Worm (Caenorhabditis elegans) whole organism, midembryonic: ENCODE measurements around the gene R07E4.5.

Experiments used
- cog-1 ChIP-seq: sonication (generic microtip); optimal IDR thresholded peaks from 2 replicates; lab custom pipeline; 2016; ENCODE audit warnings: missing genetic modification characterization, missing compliant biosample characterization
- flt-1 ChIP-seq: fragments of 200-800 bp; sonication (Bioruptor generic); IDR thresholded peaks from 2 replicates; pipeline ENCODE4 v1.3.6; 2022; ENCODE audit warnings: missing genetic modification characterization, missing compliant biosample characterization
- klf-2 ChIP-seq: fragments of 200-800 bp; sonication (Bioruptor generic); conservative IDR thresholded peaks from 2 replicates; pipeline ENCODE4 v1.3.6; 2022; ENCODE audit warnings: missing genetic modification reagents, missing genetic modification characterization, missing compliant biosample characterization
- tab-1 ChIP-seq: fragments of 200-800 bp; sonication (Bioruptor generic); IDR thresholded peaks from 2 replicates; pipeline ENCODE4 v1.3.6; 2022; ENCODE audit warnings: missing genetic modification characterization, missing compliant biosample characterization
- ztf-23 ChIP-seq: fragments of 200-800 bp; sonication (Bioruptor generic); IDR thresholded peaks from 2 replicates; pipeline ENCODE4 v1.3.6; 2022; ENCODE audit warnings: missing genetic modification reagents, missing genetic modification characterization, missing compliant biosample characterization

DNA sequence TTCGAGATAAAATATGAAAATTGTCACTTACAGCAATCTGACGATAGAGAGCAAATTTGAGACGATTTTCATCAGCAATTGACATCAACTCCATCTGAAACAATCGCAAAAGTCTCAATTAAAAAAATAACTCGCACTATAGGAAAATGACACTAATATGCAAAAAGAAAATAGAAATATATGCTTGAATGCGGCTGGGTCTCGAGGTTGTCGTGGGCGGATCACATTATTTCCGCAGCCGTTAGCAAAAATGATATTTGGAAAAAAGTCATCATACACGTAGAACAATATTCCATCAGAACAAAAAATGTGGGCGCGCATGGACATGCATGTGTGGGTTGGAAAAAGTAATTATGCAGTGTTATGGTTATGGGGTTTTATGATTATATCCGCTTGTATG lies 35.7 kb downstream of the R07E4.5 start, which contains the start of gene Y23B4A.1:
- TF ChIP-seq flt-1 (GFP tag; lab: Robert Waterston, UW) (no peak), ztf-23 (no peak), klf-2 (GFP tag; lab: Robert Waterston, UW) (no peak), cog-1 (tag; lab: Kevin White, UChicago) (no peak), tab-1 (GFP tag; lab: Robert Waterston, UW) (no peak)
